Fruit fly (Drosophila melanogaster) whole organism, embryonic: Measurements from ENCODE around the gene CG3036.

Experiments used
- CG10366 ChIP-seq: fragments of 200-800 bp; sonication (Bioruptor generic); IDR thresholded peaks from 2 replicates; pipeline ENCODE4 v1.3.6; 2022; ENCODE audit warnings: missing biosample characterization, missing genetic modification characterization
- CG11398 ChIP-seq: fragments of 200-800 bp; sonication (Bioruptor generic); optimal IDR thresholded peaks from 2 replicates; lab custom pipeline; 2016; ENCODE audit warnings: missing biosample characterization, missing genetic modification characterization
- CG11696 ChIP-seq: fragments of 200-800 bp; sonication (Bioruptor generic); IDR thresholded peaks from 2 replicates; pipeline ENCODE4 v1.3.6; 2022; ENCODE audit warnings: missing biosample characterization, missing genetic modification characterization
- CG1233 ChIP-seq: fragments of 200-800 bp; sonication (Bioruptor generic); optimal IDR thresholded peaks from 4 replicates; lab custom pipeline; 2018; ENCODE audit warnings: missing biosample characterization, mild to moderate bottlenecking, missing genetic modification characterization
- CG12659 ChIP-seq: fragments of 200-800 bp; sonication (Bioruptor generic); optimal IDR thresholded peaks from 3 replicates; lab custom pipeline; 2017; ENCODE audit warnings: mild to moderate bottlenecking, missing biosample characterization, missing genetic modification reagents, missing genetic modification characterization
- CG13296 ChIP-seq: fragments of 200-800 bp; sonication (Bioruptor generic); optimal IDR thresholded peaks from 3 replicates; lab custom pipeline; 2018; ENCODE audit warnings: missing biosample characterization, mild to moderate bottlenecking, missing genetic modification characterization
- CG1602 ChIP-seq: fragments of 200-800 bp; sonication (Bioruptor generic); optimal IDR thresholded peaks from 3 replicates; lab custom pipeline; 2016; ENCODE audit warnings: missing biosample characterization, missing genetic modification characterization
- CG2129 ChIP-seq: fragments of 200-800 bp; sonication (Bioruptor generic); IDR thresholded peaks from 2 replicates; pipeline ENCODE4 v1.3.6; 2022; ENCODE audit warnings: missing biosample characterization, missing genetic modification characterization; ENCODE audit not compliant: partially characterized antibody
- CG2875 ChIP-seq: fragments of 200-800 bp; sonication (Bioruptor generic); optimal IDR thresholded peaks from 2 replicates; lab custom pipeline; 2017; ENCODE audit warnings: missing biosample characterization, mild to moderate bottlenecking, missing genetic modification characterization, missing genetic modification reagents
- CG30020 ChIP-seq: fragments of 200-800 bp; optimal IDR thresholded peaks from 2 replicates; lab custom pipeline; 2019; ENCODE audit warnings: missing biosample characterization, mild to moderate bottlenecking, missing genetic modification characterization, moderate library complexity
- CG3065 ChIP-seq: fragments of 200-800 bp; sonication (Bioruptor generic); optimal IDR thresholded peaks from 2 replicates; lab custom pipeline; 2016; ENCODE audit warnings: missing biosample characterization, missing genetic modification characterization
- CG31224 ChIP-seq: fragments of 200-800 bp; sonication (Bioruptor generic); IDR thresholded peaks from 2 replicates; pipeline ENCODE4 v1.3.6; 2022; ENCODE audit warnings: missing biosample characterization, missing genetic modification characterization
- CG32532 ChIP-seq: fragments of 200-800 bp; sonication (Bioruptor generic); IDR thresholded peaks from 2 replicates; pipeline ENCODE4 v1.3.6; 2022; ENCODE audit warnings: missing biosample characterization, missing genetic modification characterization
- CG33213 ChIP-seq: fragments of 200-800 bp; sonication (Bioruptor generic); optimal IDR thresholded peaks from 3 replicates; lab custom pipeline; 2016; ENCODE audit warnings: missing biosample characterization, missing genetic modification characterization
- CG6765 ChIP-seq: fragments of 200-800 bp; sonication (Bioruptor generic); optimal IDR thresholded peaks from 3 replicates; lab custom pipeline; 2017; ENCODE audit warnings: missing biosample characterization, mild to moderate bottlenecking, missing genetic modification characterization
- CG7372 ChIP-seq: fragments of 200-800 bp; sonication (Bioruptor generic); IDR thresholded peaks from 2 replicates; pipeline ENCODE4 v1.3.6; 2022; ENCODE audit warnings: missing biosample characterization, missing genetic modification characterization
- CG7556 ChIP-seq: fragments of 200-800 bp; sonication (Bioruptor generic); optimal IDR thresholded peaks from 2 replicates; lab custom pipeline; 2017; ENCODE audit warnings: missing biosample characterization, mild to moderate bottlenecking, missing genetic modification characterization
- CG7839 ChIP-seq: fragments of 200-800 bp; sonication (Bioruptor generic); optimal IDR thresholded peaks from 3 replicates; lab custom pipeline; 2018; ENCODE audit warnings: missing biosample characterization, mild to moderate bottlenecking, missing genetic modification characterization, moderate library complexity
- CG9876 ChIP-seq: fragments of 200-800 bp; sonication (Bioruptor generic); optimal IDR thresholded peaks from 2 replicates; lab custom pipeline; 2016; ENCODE audit warnings: missing biosample characterization, missing genetic modification characterization
- Dad ChIP-seq: fragments of 200-800 bp; sonication (Bioruptor generic); optimal IDR thresholded peaks from 3 replicates; lab custom pipeline; 2016; ENCODE audit warnings: missing biosample characterization, missing genetic modification characterization
- Dek ChIP-seq: fragments of 200-800 bp; sonication (Bioruptor generic); optimal IDR thresholded peaks from 3 replicates; lab custom pipeline; 2019; ENCODE audit warnings: missing biosample characterization, mild to moderate bottlenecking, missing genetic modification characterization, moderate library complexity
- Dp ChIP-seq: fragments of 200-800 bp; sonication (Bioruptor generic); optimal IDR thresholded peaks from 2 replicates; lab custom pipeline; 2018; ENCODE audit warnings: missing biosample characterization, mild to moderate bottlenecking, missing genetic modification characterization, moderate library complexity
- Hmr ChIP-seq: fragments of 200-800 bp; sonication (Bioruptor generic); optimal IDR thresholded peaks from 3 replicates; lab custom pipeline; 2017; ENCODE audit warnings: mild to moderate bottlenecking, missing biosample characterization, missing genetic modification reagents, missing genetic modification characterization
- Lhr ChIP-seq: fragments of 200-800 bp; sonication (Bioruptor generic); optimal IDR thresholded peaks from 3 replicates; lab custom pipeline; 2017; ENCODE audit warnings: mild to moderate bottlenecking, missing biosample characterization, missing genetic modification reagents, missing genetic modification characterization
- Neu2 ChIP-seq: fragments of 200-800 bp; sonication (Bioruptor generic); optimal IDR thresholded peaks from 3 replicates; lab custom pipeline; 2016; ENCODE audit warnings: missing biosample characterization, missing genetic modification characterization, borderline replicate concordance
- Oaz ChIP-seq: fragments of 200-800 bp; sonication (Bioruptor generic); IDR thresholded peaks from 2 replicates; pipeline ENCODE4 v1.3.6; 2022; ENCODE audit warnings: missing biosample characterization, missing genetic modification characterization
- Ssrp ChIP-seq: fragments of 200-800 bp; sonication (Bioruptor generic); optimal IDR thresholded peaks from 2 replicates; lab custom pipeline; 2018; ENCODE audit warnings: missing biosample characterization, mild to moderate bottlenecking, missing genetic modification characterization, moderate library complexity
- Vsx1 ChIP-seq: fragments of 200-800 bp; sonication (Bioruptor generic); optimal IDR thresholded peaks from 2 replicates; lab custom pipeline; 2017; ENCODE audit warnings: missing biosample characterization, mild to moderate bottlenecking, missing genetic modification characterization, missing genetic modification reagents
- ase ChIP-seq: fragments of 200-800 bp; sonication (Bioruptor generic); IDR thresholded peaks from 3 replicates; pipeline ENCODE4 v1.3.6; 2022; ENCODE audit warnings: missing biosample characterization, missing genetic modification characterization
- ato ChIP-seq: fragments of 200-800 bp; sonication (Bioruptor generic); IDR thresholded peaks from 2 replicates; pipeline ENCODE4 v1.3.6; 2022; ENCODE audit warnings: missing biosample characterization, missing genetic modification characterization; ENCODE audit not compliant: partially characterized antibody
- crp ChIP-seq, 2 experiments: fragments of 200-800 bp; sonication (Bioruptor generic); optimal IDR thresholded peaks; 2 replicates in 1 of 2; 3 replicates in 1 of 2; lab custom pipeline; 2017; ENCODE audit warnings: missing biosample characterization in 2 of 2, missing genetic modification characterization in 2 of 2, mild to moderate bottlenecking in 1 of 2, moderate library complexity in 1 of 2
- exex ChIP-seq: fragments of 200-800 bp; sonication (Bioruptor generic); optimal IDR thresholded peaks from 4 replicates; lab custom pipeline; 2018; ENCODE audit warnings: missing biosample characterization, mild to moderate bottlenecking, missing genetic modification characterization, moderate library complexity
- fd3F ChIP-seq: fragments of 200-800 bp; sonication (Bioruptor generic); optimal IDR thresholded peaks from 2 replicates; lab custom pipeline; 2018; ENCODE audit warnings: missing biosample characterization, mild to moderate bottlenecking, missing genetic modification characterization, moderate library complexity
- gcm ChIP-seq: fragments of 200-800 bp; sonication (Bioruptor generic); optimal IDR thresholded peaks from 2 replicates; lab custom pipeline; 2019; ENCODE audit warnings: missing biosample characterization, mild to moderate bottlenecking, missing genetic modification characterization, moderate library complexity
- h ChIP-seq: fragments of >200 bp; optimal IDR thresholded peaks from 2 replicates; lab custom pipeline; 2017
- hb ChIP-seq: fragments of 200-800 bp; sonication (Bioruptor generic); IDR thresholded peaks from 3 replicates; pipeline ENCODE4 v1.3.6; 2022; ENCODE audit warnings: missing biosample characterization, missing genetic modification characterization; ENCODE audit not compliant: partially characterized antibody
- her ChIP-seq: fragments of 200-800 bp; sonication (Bioruptor generic); optimal IDR thresholded peaks from 2 replicates; lab custom pipeline; 2016; ENCODE audit warnings: missing biosample characterization, missing genetic modification characterization
- luna ChIP-seq: fragments of 200-800 bp; sonication (Bioruptor generic); optimal IDR thresholded peaks from 2 replicates; lab custom pipeline; 2016; ENCODE audit warnings: missing biosample characterization, missing genetic modification characterization
- mirr ChIP-seq: fragments of 200-800 bp; sonication (Bioruptor generic); optimal IDR thresholded peaks from 3 replicates; lab custom pipeline; 2018; ENCODE audit warnings: missing biosample characterization, mild to moderate bottlenecking, missing genetic modification characterization
- nau ChIP-seq: fragments of 200-800 bp; sonication (Bioruptor generic); optimal IDR thresholded peaks from 3 replicates; lab custom pipeline; 2017; ENCODE audit warnings: missing biosample characterization, mild to moderate bottlenecking, missing genetic modification characterization, missing genetic modification reagents
- pan ChIP-seq, 4 experiments: fragments of >200 bp in 3 of 4; fragments of 200-800 bp in 1 of 4; sonication (Bioruptor generic) in 1 of 4; optimal IDR thresholded peaks in 3 of 4; IDR thresholded peaks in 1 of 4; 2 replicates each; pipeline versions ENCODE4 v1.3.6 to Lab custom; 2017 to 2022; ENCODE audit warnings: missing biosample characterization in 2 of 4, missing genetic modification characterization in 2 of 4, mixed read lengths in 1 of 4
- pita ChIP-seq: fragments of 200-800 bp; sonication (Bioruptor generic); optimal IDR thresholded peaks from 2 replicates; lab custom pipeline; 2017; ENCODE audit warnings: missing biosample characterization, mild to moderate bottlenecking, missing genetic modification characterization
- sc ChIP-seq, 3 experiments: fragments of >200 bp in 2 of 3; fragments of 200-800 bp in 1 of 3; sonication (Bioruptor generic) in 1 of 3; optimal IDR thresholded peaks; 2 replicates in 2 of 3; 3 replicates in 1 of 3; lab custom pipeline; 2017; ENCODE audit warnings: mild to moderate bottlenecking in 1 of 3, missing biosample characterization in 1 of 3, missing genetic modification characterization in 1 of 3, missing genetic modification reagents in 1 of 3
- sisA ChIP-seq: fragments of 200-800 bp; sonication (Bioruptor generic); IDR thresholded peaks from 2 replicates; pipeline ENCODE4 v1.3.6; 2022; ENCODE audit warnings: missing biosample characterization, missing genetic modification characterization
- tgo ChIP-seq: fragments of 200-800 bp; sonication (Bioruptor generic); IDR thresholded peaks from 3 replicates; pipeline ENCODE4 v1.3.6; 2022; ENCODE audit warnings: missing biosample characterization, missing genetic modification characterization
- vfl ChIP-seq: fragments of 200-800 bp; sonication (Bioruptor generic); optimal IDR thresholded peaks from 2 replicates; lab custom pipeline; 2016; ENCODE audit warnings: missing biosample characterization, missing genetic modification characterization
- zen ChIP-seq: fragments of 200-800 bp; sonication (Bioruptor generic); optimal IDR thresholded peaks from 3 replicates; lab custom pipeline; 2018; ENCODE audit warnings: missing biosample characterization, mild to moderate bottlenecking, missing genetic modification characterization, moderate library complexity
- zfh2 ChIP-seq: fragments of 200-800 bp; sonication (Bioruptor generic); optimal IDR thresholded peaks from 2 replicates; lab custom pipeline; 2016; ENCODE audit warnings: missing biosample characterization, missing genetic modification characterization

Gene CG3036

DNA sequence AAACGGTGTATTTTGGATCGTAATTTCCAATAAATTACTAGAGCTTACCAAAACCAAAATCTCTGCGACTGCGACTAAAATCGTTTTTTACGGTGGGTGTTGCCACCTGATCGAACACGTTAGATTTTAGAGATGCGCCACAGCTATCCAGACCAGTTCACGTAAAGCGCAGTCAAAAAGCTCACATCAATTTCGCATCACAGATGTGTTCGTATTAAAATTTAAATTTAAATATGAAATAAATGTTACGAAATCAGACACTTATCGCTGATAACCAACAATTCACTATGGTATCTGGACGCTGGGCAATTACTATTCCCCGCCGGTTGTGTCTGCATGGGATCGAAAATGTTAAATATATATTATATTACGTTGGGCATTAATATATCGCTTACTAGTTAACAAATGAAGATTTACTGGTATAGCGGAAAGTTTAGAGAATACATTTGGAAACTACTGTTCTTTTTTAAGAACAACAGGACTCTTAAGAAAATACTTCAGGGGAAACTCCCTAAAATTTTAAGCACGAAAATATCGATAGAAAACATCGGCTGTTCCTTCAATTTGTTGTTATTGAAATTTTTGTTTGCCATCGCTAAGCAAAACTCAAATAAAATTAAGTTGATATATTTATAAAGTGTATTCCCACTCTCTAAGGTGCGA lies 44.6 kb upstream of the CG3036 start, which contains the start of the genes mxt and CG11927 (continued):
- TF ChIP-seq CG12659 (GFP tag; lab: Kevin White, UChicago) (peak; percentile 57), hb (GFP tag; lab: Robert Waterston, UW) (peak; percentile 75), pita (no peak), Dp (GFP tag; lab: Kevin White, UChicago) (peak; percentile 33), Lhr (peak; percentile 28), nau (no peak), tgo (GFP tag; lab: Robert Waterston, UW) (no peak), ato (GFP tag; lab: Robert Waterston, UW) (peak; percentile 58; the same call in 1 of the 2 replicates), CG13296 (GFP tag; lab: Kevin White, UChicago) (no peak), zen (tag; lab: Kevin White, UChicago) (no peak), CG6765 (GFP tag; lab: Kevin White, UChicago) (no peak), zfh2 (GFP tag; lab: Kevin White, UChicago) (peak; percentile 65), sisA (peak; percentile 51), CG10366 (GFP tag; lab: Robert Waterston, UW) (peak; percentile 59), CG33213 (GFP tag; lab: Kevin White, UChicago) (peak; percentile 5), her (no peak), Vsx1 (GFP tag; lab: Kevin White, UChicago) (no peak), CG7556 (GFP tag; lab: Kevin White, UChicago) (no peak), mirr (GFP tag; lab: Kevin White, UChicago) (no peak), CG30020 (tag; lab: Kevin White, UChicago) (peak; percentile 44), CG32532 (peak; percentile 61), CG7372 (no peak), CG7839 (tag; lab: Kevin White, UChicago) (no peak), luna (GFP tag; lab: Kevin White, UChicago) (no peak), CG2875 (GFP tag; lab: Kevin White, UChicago) (no peak), gcm (no peak), sc (optimal IDR thresholded peaks at IDR 0.05; lab: Kevin White, UChicago) (no peak), sc (GFP tag; optimal IDR thresholded peaks at IDR 0.05; lab: Kevin White, UChicago) (no peak), vfl (GFP tag; lab: Kevin White, UChicago) (peak; percentile 8), pan (optimal IDR thresholded peaks at IDR 0.05; lab: Kevin White, UChicago) (no peak), pan (GFP tag; optimal IDR thresholded peaks at IDR 0.05 in 1 of 2, IDR thresholded peaks at IDR 0.05 in 1 of 2) (peak in 1 of 2 experiments; percentile 68), Oaz (GFP tag; lab: Robert Waterston, UW) (no peak), CG31224 (GFP tag; lab: Robert Waterston, UW) (no peak), CG11696 (GFP tag; lab: Robert Waterston, UW) (no peak), CG9876 (no peak), CG2129 (GFP tag; lab: Robert Waterston, UW) (peak; percentile 74), ase (0 out of 3 replicates have a peak, but pooled peaks have one; percentile 29), CG1602 (peak; percentile 43), Dek (tag; lab: Kevin White, UChicago) (no peak), Dad (no peak), Neu2 (no peak), CG11398 (GFP tag; lab: Kevin White, UChicago) (no peak), CG1233 (GFP tag; lab: Kevin White, UChicago) (no peak), crp (GFP tag; optimal IDR thresholded peaks at IDR 0.05; lab: Kevin White, UChicago) (no peak), Ssrp (no peak), Hmr (GFP tag; lab: Kevin White, UChicago) (no peak), h (lab: Kevin White, UChicago) (no peak), exex (no peak), CG3065 (GFP tag; lab: Kevin White, UChicago) (no peak), fd3F (peak; percentile 23)
